Fruit fly (Drosophila melanogaster) whole organism, embryonic: Measurements from ENCODE around the gene Gga.
A peak's percentile ranks its signal among the peaks of the same experiment; 100 is the strongest.

ENCODE experiments used
- Asciz ChIP-seq: fragments of 200-800 bp; sonication (Bioruptor generic); optimal IDR thresholded peaks from 2 replicates; lab custom pipeline; 2017; ENCODE audit warnings: missing biosample characterization, mild to moderate bottlenecking, missing genetic modification characterization, missing genetic modification reagents
- Atf-2 ChIP-seq: fragments of 200-800 bp; sonication (Bioruptor generic); optimal IDR thresholded peaks from 2 replicates; lab custom pipeline; 2016; ENCODE audit warnings: missing biosample characterization, missing genetic modification characterization
- CG11504 ChIP-seq: fragments of 200-800 bp; sonication (Bioruptor generic); optimal IDR thresholded peaks from 3 replicates; lab custom pipeline; 2019; ENCODE audit warnings: missing biosample characterization, mild to moderate bottlenecking, missing genetic modification characterization, moderate library complexity
- CG11560 ChIP-seq: fragments of 200-800 bp; sonication (Bioruptor generic); IDR thresholded peaks from 3 replicates; pipeline ENCODE4 v1.3.6; 2022; ENCODE audit warnings: missing biosample characterization, missing genetic modification characterization
- CG11723 ChIP-seq: fragments of 200-800 bp; sonication (Bioruptor generic); optimal IDR thresholded peaks from 2 replicates; lab custom pipeline; 2017; ENCODE audit warnings: missing biosample characterization, mild to moderate bottlenecking, missing genetic modification characterization
- CG12659 ChIP-seq: fragments of 200-800 bp; sonication (Bioruptor generic); optimal IDR thresholded peaks from 3 replicates; lab custom pipeline; 2017; ENCODE audit warnings: mild to moderate bottlenecking, missing biosample characterization, missing genetic modification reagents, missing genetic modification characterization
- CG13123 ChIP-seq: fragments of 200-800 bp; sonication (Bioruptor generic); optimal IDR thresholded peaks from 2 replicates; lab custom pipeline; 2016; ENCODE audit warnings: missing biosample characterization, missing genetic modification characterization
- CG13424 ChIP-seq: fragments of 200-800 bp; sonication (Bioruptor generic); optimal IDR thresholded peaks from 2 replicates; lab custom pipeline; 2019; ENCODE audit warnings: missing biosample characterization, mild to moderate bottlenecking, missing genetic modification characterization, moderate library complexity
- CG17361 ChIP-seq: fragments of 200-800 bp; sonication (Bioruptor generic); IDR thresholded peaks from 3 replicates; pipeline ENCODE4 v1.3.6; 2022; ENCODE audit warnings: missing biosample characterization, missing genetic modification characterization
- CG1832 ChIP-seq: fragments of 200-800 bp; sonication (Bioruptor generic); optimal IDR thresholded peaks from 2 replicates; lab custom pipeline; 2017; ENCODE audit warnings: missing biosample characterization, mild to moderate bottlenecking, missing genetic modification characterization, inconsistent platforms
- CG2116 ChIP-seq: fragments of 200-800 bp; sonication (Bioruptor generic); optimal IDR thresholded peaks from 3 replicates; lab custom pipeline; 2018; ENCODE audit warnings: missing biosample characterization, mild to moderate bottlenecking, missing genetic modification characterization
- CG3163 ChIP-seq: fragments of 200-800 bp; sonication (Bioruptor generic); optimal IDR thresholded peaks from 3 replicates; lab custom pipeline; 2016; ENCODE audit warnings: missing biosample characterization, missing genetic modification characterization
- CG42726 ChIP-seq: fragments of 200-800 bp; sonication (Bioruptor generic); IDR thresholded peaks from 2 replicates; pipeline ENCODE4 v1.3.6; 2022; ENCODE audit warnings: missing biosample characterization, missing genetic modification characterization; ENCODE audit not compliant: partially characterized antibody
- CG4617 ChIP-seq: fragments of 200-800 bp; sonication (Bioruptor generic); optimal IDR thresholded peaks from 3 replicates; lab custom pipeline; 2016; ENCODE audit warnings: missing biosample characterization, missing genetic modification characterization, borderline replicate concordance
- CG4707 ChIP-seq: fragments of 200-800 bp; sonication (Bioruptor generic); optimal IDR thresholded peaks from 2 replicates; lab custom pipeline; 2018; ENCODE audit warnings: missing biosample characterization, mild to moderate bottlenecking, missing genetic modification characterization, moderate library complexity
- CG6654 ChIP-seq: fragments of 200-800 bp; sonication (Bioruptor generic); optimal IDR thresholded peaks from 2 replicates; lab custom pipeline; 2017; ENCODE audit warnings: missing biosample characterization, mild to moderate bottlenecking, missing genetic modification characterization
- CG6813 ChIP-seq: fragments of 200-800 bp; sonication (Bioruptor generic); optimal IDR thresholded peaks from 2 replicates; lab custom pipeline; 2017; ENCODE audit warnings: missing biosample characterization, missing genetic modification characterization, mild to moderate bottlenecking, moderate library complexity, missing genetic modification reagents
- CG8089 ChIP-seq: fragments of 200-800 bp; sonication (Bioruptor generic); optimal IDR thresholded peaks from 3 replicates; lab custom pipeline; 2016; ENCODE audit warnings: missing biosample characterization, missing genetic modification characterization
- CG9932 ChIP-seq: fragments of 200-800 bp; sonication (Bioruptor generic); IDR thresholded peaks from 2 replicates; pipeline ENCODE4 v1.3.6; 2022; ENCODE audit warnings: missing biosample characterization, missing genetic modification characterization
- D ChIP-seq, 2 experiments: fragments of 200-800 bp in 1 of 2; fragments of >200 bp in 1 of 2; sonication (Bioruptor generic) in 1 of 2; optimal IDR thresholded peaks; 2 replicates in 1 of 2; 3 replicates in 1 of 2; lab custom pipeline; 2017; ENCODE audit warnings: mild to moderate bottlenecking in 1 of 2, missing biosample characterization in 1 of 2, missing genetic modification characterization in 1 of 2, missing genetic modification reagents in 1 of 2
- Dp ChIP-seq: fragments of 200-800 bp; sonication (Bioruptor generic); optimal IDR thresholded peaks from 2 replicates; lab custom pipeline; 2018; ENCODE audit warnings: missing biosample characterization, mild to moderate bottlenecking, missing genetic modification characterization, moderate library complexity
- Ets65A ChIP-seq: fragments of 200-800 bp; sonication (Bioruptor generic); peaks from one replicate; lab custom pipeline; 2016; ENCODE audit warnings: missing biosample characterization, missing genetic modification characterization
- HLH4C ChIP-seq: fragments of 200-800 bp; sonication (Bioruptor generic); IDR thresholded peaks from 3 replicates; pipeline ENCODE4 v1.3.6; 2022; ENCODE audit warnings: missing biosample characterization, missing genetic modification characterization; ENCODE audit not compliant: partially characterized antibody
- HLHmδ ChIP-seq: fragments of 200-800 bp; sonication (Bioruptor generic); optimal IDR thresholded peaks from 2 replicates; lab custom pipeline; 2018; ENCODE audit warnings: missing biosample characterization, mild to moderate bottlenecking, missing genetic modification characterization, moderate library complexity
- Hmr ChIP-seq: fragments of 200-800 bp; sonication (Bioruptor generic); optimal IDR thresholded peaks from 3 replicates; lab custom pipeline; 2017; ENCODE audit warnings: mild to moderate bottlenecking, missing biosample characterization, missing genetic modification reagents, missing genetic modification characterization
- Lhr ChIP-seq: fragments of 200-800 bp; sonication (Bioruptor generic); optimal IDR thresholded peaks from 3 replicates; lab custom pipeline; 2017; ENCODE audit warnings: mild to moderate bottlenecking, missing biosample characterization, missing genetic modification reagents, missing genetic modification characterization
- NC2β ChIP-seq: fragments of 200-800 bp; sonication (Bioruptor generic); optimal IDR thresholded peaks from 2 replicates; lab custom pipeline; 2016; ENCODE audit warnings: missing biosample characterization, missing genetic modification characterization
- Nf-YB ChIP-seq: fragments of 200-800 bp; sonication (Bioruptor generic); optimal IDR thresholded peaks from 3 replicates; lab custom pipeline; 2019; ENCODE audit warnings: missing biosample characterization, mild to moderate bottlenecking, missing genetic modification characterization, moderate library complexity
- Scr ChIP-seq: fragments of 200-800 bp; sonication (Bioruptor generic); IDR thresholded peaks from 2 replicates; pipeline ENCODE4 v1.3.6; 2022; ENCODE audit warnings: missing biosample characterization, missing genetic modification characterization; ENCODE audit not compliant: partially characterized antibody
- Ssrp ChIP-seq: fragments of 200-800 bp; sonication (Bioruptor generic); optimal IDR thresholded peaks from 2 replicates; lab custom pipeline; 2018; ENCODE audit warnings: missing biosample characterization, mild to moderate bottlenecking, missing genetic modification characterization, moderate library complexity
- YL-1 ChIP-seq: fragments of 200-800 bp; sonication (Bioruptor generic); optimal IDR thresholded peaks from 3 replicates; lab custom pipeline; 2017; ENCODE audit warnings: missing biosample characterization, mild to moderate bottlenecking, missing genetic modification characterization
- ato ChIP-seq: fragments of 200-800 bp; sonication (Bioruptor generic); IDR thresholded peaks from 2 replicates; pipeline ENCODE4 v1.3.6; 2022; ENCODE audit warnings: missing biosample characterization, missing genetic modification characterization; ENCODE audit not compliant: partially characterized antibody
- bowl ChIP-seq: fragments of 200-800 bp; sonication (Bioruptor generic); IDR thresholded peaks from 2 replicates; pipeline ENCODE4 v1.3.6; 2022; ENCODE audit warnings: missing biosample characterization, missing genetic modification characterization
- ci ChIP-seq: fragments of 200-800 bp; sonication (Bioruptor generic); IDR thresholded peaks from 3 replicates; pipeline ENCODE4 v1.3.6; 2022; ENCODE audit warnings: missing biosample characterization, missing genetic modification characterization
- dmrt99B ChIP-seq: fragments of 200-800 bp; sonication (Bioruptor generic); optimal IDR thresholded peaks from 2 replicates; lab custom pipeline; 2018; ENCODE audit warnings: missing biosample characterization, mild to moderate bottlenecking, missing genetic modification characterization, moderate library complexity
- dpn ChIP-seq, 2 experiments: fragments of 200-800 bp; sonication (Bioruptor generic); optimal IDR thresholded peaks; 3 replicates each; lab custom pipeline; 2016; ENCODE audit warnings: missing biosample characterization in 2 of 2, missing genetic modification characterization in 2 of 2
- esg ChIP-seq: fragments of 200-800 bp; sonication (Bioruptor generic); conservative IDR thresholded peaks from 2 replicates; pipeline ENCODE4 v1.3.6; 2022; ENCODE audit warnings: missing biosample characterization, missing genetic modification characterization
- hbn ChIP-seq: fragments of 200-800 bp; sonication (Bioruptor generic); IDR thresholded peaks from 2 replicates; pipeline ENCODE4 v1.3.6; 2022; ENCODE audit warnings: missing biosample characterization, missing genetic modification characterization; ENCODE audit not compliant: partially characterized antibody
- insv ChIP-seq, 2 experiments: fragments of 200-800 bp; sonication (Bioruptor generic); optimal IDR thresholded peaks; 3 replicates each; lab custom pipeline; 2016 to 2018; ENCODE audit warnings: missing biosample characterization in 2 of 2, missing genetic modification characterization in 2 of 2
- inv ChIP-seq: fragments of 200-800 bp; sonication (Bioruptor generic); IDR thresholded peaks from 2 replicates; pipeline ENCODE4 v1.3.6; 2022; ENCODE audit warnings: missing biosample characterization, missing genetic modification characterization; ENCODE audit not compliant: partially characterized antibody
- knrl ChIP-seq: fragments of 200-800 bp; sonication (Bioruptor generic); IDR thresholded peaks from 3 replicates; pipeline ENCODE4 v1.3.6; 2022; ENCODE audit warnings: missing biosample characterization, missing genetic modification characterization; ENCODE audit not compliant: partially characterized antibody
- mirr ChIP-seq: fragments of 200-800 bp; sonication (Bioruptor generic); optimal IDR thresholded peaks from 3 replicates; lab custom pipeline; 2018; ENCODE audit warnings: missing biosample characterization, mild to moderate bottlenecking, missing genetic modification characterization
- nerfin-2 ChIP-seq: fragments of 200-800 bp; sonication (Bioruptor generic); IDR thresholded peaks from 2 replicates; pipeline ENCODE4 v1.3.6; 2022; ENCODE audit warnings: missing biosample characterization, missing genetic modification characterization; ENCODE audit not compliant: partially characterized antibody
- repo ChIP-seq: fragments of 200-800 bp; sonication (Bioruptor generic); optimal IDR thresholded peaks from 2 replicates; lab custom pipeline; 2016; ENCODE audit warnings: missing biosample characterization, missing genetic modification characterization
- sens ChIP-seq: fragments of 200-800 bp; sonication (Bioruptor generic); peaks from one replicate; lab custom pipeline; 2016; ENCODE audit warnings: missing biosample characterization, missing genetic modification characterization
- slou ChIP-seq: fragments of 200-800 bp; sonication (Bioruptor generic); optimal IDR thresholded peaks from 3 replicates; lab custom pipeline; 2016; ENCODE audit warnings: missing biosample characterization, missing genetic modification characterization
- tio ChIP-seq: fragments of 200-800 bp; sonication (Bioruptor generic); optimal IDR thresholded peaks from 2 replicates; lab custom pipeline; 2017; ENCODE audit warnings: missing biosample characterization, missing genetic modification characterization, inconsistent platforms
- ttk ChIP-seq: fragments of 200-800 bp; sonication (Bioruptor generic); IDR thresholded peaks from 2 replicates; pipeline ENCODE4 v2.1.2; 2022; ENCODE audit warnings: missing biosample characterization, missing genetic modification characterization
- wor ChIP-seq: fragments of 200-800 bp; sonication (Bioruptor generic); IDR thresholded peaks from 2 replicates; pipeline ENCODE4 v1.3.6; 2022; ENCODE audit warnings: missing biosample characterization, missing genetic modification characterization

Gga gene

DNA sequence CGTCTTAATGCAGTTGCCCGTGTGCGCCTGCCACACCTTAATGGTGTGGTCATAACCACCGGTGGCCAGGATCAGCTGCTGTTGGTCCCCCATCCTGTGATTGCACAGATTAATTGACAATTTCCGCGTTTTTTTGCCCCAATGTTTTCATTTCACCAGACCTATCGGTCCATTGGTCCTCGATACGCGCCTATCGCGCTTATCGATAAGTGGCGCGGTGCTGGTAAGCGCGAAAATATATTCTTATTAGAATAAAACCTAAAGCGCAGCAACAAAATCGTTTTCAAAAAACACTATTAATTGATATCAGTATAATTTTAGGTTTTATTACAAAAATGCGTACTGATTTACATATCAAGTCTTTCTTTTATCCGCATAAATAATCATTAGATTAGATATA is 5.0 kb downstream of the Gga start, which contains the start of gene Lst8 (continued):
- TF ChIP-seq NC2β (GFP tag; lab: Kevin White, UChicago): no peak
- no peak for TF ChIP-seq slou (GFP tag; lab: Kevin White, UChicago)
- TF ChIP-seq nerfin-2 (GFP tag; lab: Robert Waterston, UW): peak; percentile 57; the same call in 1 of the 2 replicates
- peak; percentile 84 for TF ChIP-seq Ets65A (GFP tag; lab: Kevin White, UChicago)
- no peak for TF ChIP-seq dmrt99B
- TF ChIP-seq dpn (GFP tag; optimal IDR thresholded peaks at IDR 0.05; lab: Kevin White, UChicago): no peak
- no peak for TF ChIP-seq wor (GFP tag; lab: Robert Waterston, UW)
- TF ChIP-seq inv: 0 out of 2 replicates have a peak, but pooled peaks have one; percentile 11
- TF ChIP-seq mirr (GFP tag; lab: Kevin White, UChicago): no peak
- TF ChIP-seq hbn (GFP tag; lab: Robert Waterston, UW): peak; percentile 62
- TF ChIP-seq CG17361 (GFP tag; lab: Robert Waterston, UW): no peak
- TF ChIP-seq insv (GFP tag; optimal IDR thresholded peaks at IDR 0.05; lab: Kevin White, UChicago): peak; percentile 60 to 92
- TF ChIP-seq knrl: peak; percentile 38; the same call in 1 of the 3 replicates
- peak; percentile 26 for TF ChIP-seq CG2116 (GFP tag; lab: Kevin White, UChicago)
- no peak for TF ChIP-seq repo (GFP tag; lab: Kevin White, UChicago)
- no peak for TF ChIP-seq CG13424
- no peak for TF ChIP-seq CG8089 (GFP tag; lab: Kevin White, UChicago)
- no peak for TF ChIP-seq CG11504
- peak; percentile 78 for TF ChIP-seq Dp
- TF ChIP-seq Asciz (GFP tag; lab: Kevin White, UChicago): no peak
- no peak for TF ChIP-seq CG4707 (GFP tag; lab: Kevin White, UChicago)
- no peak for TF ChIP-seq tio (GFP tag; lab: Kevin White, UChicago)
- no peak for TF ChIP-seq Nf-YB
- TF ChIP-seq CG12659: peak; percentile 6
- TF ChIP-seq CG11560 (tag; lab: Robert Waterston, UW): no peak
- TF ChIP-seq CG3163 (GFP tag; lab: Kevin White, UChicago): no peak
- no peak for TF ChIP-seq HLHmδ (GFP tag; lab: Kevin White, UChicago)
- TF ChIP-seq bowl (GFP tag; lab: Robert Waterston, UW): no peak
- TF ChIP-seq Atf-2: no peak
- no peak for TF ChIP-seq ci (GFP tag; lab: Robert Waterston, UW)
- no peak for TF ChIP-seq YL-1 (GFP tag; lab: Kevin White, UChicago)
- no peak for TF ChIP-seq CG6654
- TF ChIP-seq ato (GFP tag; lab: Robert Waterston, UW): peak; percentile 51; the same call in 1 of the 2 replicates
- TF ChIP-seq CG6813 (GFP tag; lab: Kevin White, UChicago): no peak
- no peak for TF ChIP-seq ttk (GFP tag; lab: Robert Waterston, UW)
- TF ChIP-seq CG13123 (GFP tag; lab: Kevin White, UChicago): no peak
- TF ChIP-seq CG11723: no peak
- no peak for TF ChIP-seq esg (GFP tag; lab: Robert Waterston, UW)
- peak; percentile 69 for TF ChIP-seq Scr (GFP tag; lab: Robert Waterston, UW)
- peak; percentile 79 for TF ChIP-seq sens (GFP tag; lab: Kevin White, UChicago)
- TF ChIP-seq HLH4C: peak; percentile 75
- no peak for TF ChIP-seq CG4617 (GFP tag; lab: Kevin White, UChicago)
- TF ChIP-seq Lhr (GFP tag; lab: Kevin White, UChicago): no peak
- no peak for TF ChIP-seq D (optimal IDR thresholded peaks at IDR 0.05; lab: Kevin White, UChicago)
- TF ChIP-seq D (GFP tag; optimal IDR thresholded peaks at IDR 0.05; lab: Kevin White, UChicago): no peak
- no peak for TF ChIP-seq CG1832 (GFP tag; lab: Kevin White, UChicago)
- TF ChIP-seq CG9932: no peak
- TF ChIP-seq Ssrp (tag; lab: Kevin White, UChicago): no peak
- TF ChIP-seq CG42726 (GFP tag; lab: Robert Waterston, UW): 0 out of 2 replicates have a peak, but pooled peaks have one; percentile 9
- TF ChIP-seq Hmr (GFP tag; lab: Kevin White, UChicago): no peak
